Fruit fly (Drosophila melanogaster): ENCODE results near the gene M1BP.

M1BP gene

dm6 chr3R:8712722-8713131 lies 18.8 kb downstream of the M1BP start, which contains the start of gene CG8112 (continued):
- TF ChIP-seq exex (tag; optimal IDR thresholded peaks at IDR 0.05): no peak
- TF ChIP-seq run (tag; optimal IDR thresholded peaks at IDR 0.05): no peak
- peak; percentile 16 for TF ChIP-seq CG10543 (GFP tag; optimal IDR thresholded peaks at IDR 0.05)
- no peak for TF ChIP-seq Ravus (GFP tag; IDR thresholded peaks at IDR 0.05)
- TF ChIP-seq dmrt99B (tag; optimal IDR thresholded peaks at IDR 0.05): no peak
- peak; percentile 3 for TF ChIP-seq CG6854 (GFP tag; optimal IDR thresholded peaks at IDR 0.05)
- peak; percentile 38 for TF ChIP-seq CG12659 (GFP tag; optimal IDR thresholded peaks at IDR 0.05)
- peak; percentile 3 for TF ChIP-seq nmo (GFP tag; optimal IDR thresholded peaks at IDR 0.05)
- TF ChIP-seq Mad (GFP tag; optimal IDR thresholded peaks at IDR 0.05): no peak
- TF ChIP-seq row (GFP tag; IDR thresholded peaks at IDR 0.05): peak; percentile 50; the same call in 2 of the 3 replicates
- TF ChIP-seq CG18619 (GFP tag; optimal IDR thresholded peaks at IDR 0.05): peak; percentile 42
- TF ChIP-seq CG13296 (GFP tag; optimal IDR thresholded peaks at IDR 0.05): peak; percentile 44
- peak; percentile 39 for TF ChIP-seq Hand (GFP tag; optimal IDR thresholded peaks at IDR 0.05)
- no peak for TF ChIP-seq crp (GFP tag; optimal IDR thresholded peaks at IDR 0.05)
- TF ChIP-seq lab (GFP tag; optimal IDR thresholded peaks at IDR 0.05): peak; percentile 65
- TF ChIP-seq Hmr (GFP tag; optimal IDR thresholded peaks at IDR 0.05): peak; percentile 46
- TF ChIP-seq lbe (GFP tag; optimal IDR thresholded peaks at IDR 0.05): peak; percentile 32
- TF ChIP-seq CG2120 (GFP tag; optimal IDR thresholded peaks at IDR 0.05): peak; percentile 17
- TF ChIP-seq B-H1 (GFP tag; IDR thresholded peaks at IDR 0.05): no peak
- TF ChIP-seq CG14710 (tag; optimal IDR thresholded peaks at IDR 0.05): peak; percentile 6
- TF ChIP-seq Pdp1 (GFP tag; optimal IDR thresholded peaks at IDR 0.05): no peak
- no peak for TF ChIP-seq CG34422 (GFP tag; IDR thresholded peaks at IDR 0.05)
- TF ChIP-seq CG30020 (tag; optimal IDR thresholded peaks at IDR 0.05): no peak
- TF ChIP-seq ranshi (GFP tag; IDR thresholded peaks at IDR 0.05): no peak
- peak; percentile 14 for TF ChIP-seq CG7839 (tag; optimal IDR thresholded peaks at IDR 0.05)
- TF ChIP-seq lmd (GFP tag; IDR thresholded peaks at IDR 0.05): no peak
- TF ChIP-seq bcd (GFP tag; optimal IDR thresholded peaks at IDR 0.05): peak; percentile 16
- peak; percentile 52 for TF ChIP-seq CG7556 (GFP tag; optimal IDR thresholded peaks at IDR 0.05)
- TF ChIP-seq CG4707 (GFP tag; optimal IDR thresholded peaks at IDR 0.05): no peak
- TF ChIP-seq Med (GFP tag): peak; percentile 80
- TF ChIP-seq CG8388 (GFP tag; optimal IDR thresholded peaks at IDR 0.05): peak; percentile 14
- peak; percentile 30; the same call in 1 of the 2 replicates for TF ChIP-seq Rfx (GFP tag; IDR thresholded peaks at IDR 0.05)
- TF ChIP-seq CG10979 (tag; optimal IDR thresholded peaks at IDR 0.05): peak; percentile 11
- TF ChIP-seq CG10366 (GFP tag; IDR thresholded peaks at IDR 0.05): no peak
- TF ChIP-seq bsh (GFP tag; optimal IDR thresholded peaks at IDR 0.05): no peak
- TF ChIP-seq unpg (GFP tag; optimal IDR thresholded peaks at IDR 0.05): peak; percentile 0
- no peak for TF ChIP-seq NC2β (GFP tag; optimal IDR thresholded peaks at IDR 0.05)
- TF ChIP-seq Mes4 (GFP tag; optimal IDR thresholded peaks at IDR 0.05): no peak
- TF ChIP-seq HHEX (GFP tag; optimal IDR thresholded peaks at IDR 0.05): peak; percentile 6
- TF ChIP-seq CG9727 (GFP tag; optimal IDR thresholded peaks at IDR 0.05): peak; percentile 28
- TF ChIP-seq Hey (tag; optimal IDR thresholded peaks at IDR 0.05): no peak
- TF ChIP-seq Ssrp (tag; optimal IDR thresholded peaks at IDR 0.05): peak; percentile 11
- TF ChIP-seq slp2 (GFP tag; optimal IDR thresholded peaks at IDR 0.05): no peak
- no peak for TF ChIP-seq CG3065 (GFP tag; optimal IDR thresholded peaks at IDR 0.05)
- TF ChIP-seq scrt (GFP tag; optimal IDR thresholded peaks at IDR 0.05): no peak
- TF ChIP-seq odd (GFP tag; optimal IDR thresholded peaks at IDR 0.05): peak; percentile 45
- TF ChIP-seq Fer2 (tag; optimal IDR thresholded peaks at IDR 0.05): no peak
- no peak for TF ChIP-seq CG11398 (GFP tag; optimal IDR thresholded peaks at IDR 0.05)
- TF ChIP-seq emc (GFP tag; optimal IDR thresholded peaks at IDR 0.05): no peak
- TF ChIP-seq C15 (GFP tag; IDR thresholded peaks at IDR 0.05): no peak

Data from whole organism, embryonic.